Fruit fly (Drosophila melanogaster) whole organism, prepupa: Measurements from ENCODE around the gene Fer3.

Experiments used
- Lpt ChIP-seq: fragments of 200-800 bp; sonication (Bioruptor generic); optimal IDR thresholded peaks from 3 replicates; lab custom pipeline; 2016; ENCODE audit warnings: missing biosample characterization, missing genetic modification characterization
- OdsH ChIP-seq: fragments of 200-800 bp; sonication (Bioruptor generic); optimal IDR thresholded peaks from 3 replicates; lab custom pipeline; 2016; ENCODE audit warnings: missing biosample characterization, missing genetic modification characterization
- dac ChIP-seq: fragments of 200-800 bp; sonication (Bioruptor generic); optimal IDR thresholded peaks from 2 replicates; lab custom pipeline; 2017; ENCODE audit warnings: missing biosample characterization, mild to moderate bottlenecking, missing genetic modification characterization
- topi ChIP-seq: fragments of 200-800 bp; sonication (Bioruptor generic); optimal IDR thresholded peaks from 3 replicates; lab custom pipeline; 2016; ENCODE audit warnings: missing biosample characterization, missing genetic modification characterization

dm6 chr3R:11741730-11742203, 47.7 kb upstream of the Fer3 start, which contains the start of the genes Blm and CG14722:
- no peak for TF ChIP-seq Lpt
- no peak for TF ChIP-seq OdsH
- no peak for TF ChIP-seq dac (GFP tag; lab: Kevin White, UChicago)
- TF ChIP-seq topi (GFP tag; lab: Kevin White, UChicago): no peak
